Fruit fly (Drosophila melanogaster): ENCODE results near the gene Yp3.

DNA sequence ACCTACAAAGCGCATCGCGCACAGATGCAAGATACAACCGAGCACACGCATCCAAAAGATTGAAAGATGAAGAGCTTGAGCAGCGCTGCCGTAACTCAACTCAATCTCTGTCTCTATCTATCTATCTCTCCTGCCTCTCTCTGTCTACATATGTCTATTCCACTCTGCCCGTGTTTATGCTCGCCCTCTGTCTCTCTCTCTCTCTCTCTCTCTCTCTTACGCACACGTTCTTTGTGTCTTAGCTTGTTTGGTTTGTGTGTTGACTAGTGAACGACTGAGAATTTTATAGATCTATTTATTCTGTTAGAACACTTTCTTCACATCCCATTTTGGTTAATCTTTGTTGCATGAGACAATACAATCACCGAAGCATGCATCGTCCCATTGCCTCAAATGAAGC lies 46.2 kb downstream of the Yp3 start:
- TF ChIP-seq kay (GFP tag; ENCODE audit: borderline replicate concordance) (no peak), CG7045 (GFP tag; optimal IDR thresholded peaks at IDR 0.05) (no peak), Mnt (GFP tag; optimal IDR thresholded peaks at IDR 0.05) (no peak), CG7101 (tag; optimal IDR thresholded peaks at IDR 0.05) (no peak), tj (GFP tag; optimal IDR thresholded peaks at IDR 0.05) (no peak)
